Worm (Caenorhabditis elegans): ENCODE results near the gene R02F11.10.
A peak's percentile ranks its signal among the peaks of the same experiment; 100 is the strongest.

The R02F11.10 gene

ce11 chrV:4788823-4789222, at the start of gene R02F11.10:
R02F11.10 (plus strand) TSS chrV:4789123.
- TF ChIP-seq fkh-3 (tag; optimal IDR thresholded peaks at IDR 0.05) (no peak), sdz-38 (tag; optimal IDR thresholded peaks at IDR 0.05) (no peak), aptf-2 (GFP tag; conservative IDR thresholded peaks at IDR 0.05) (no peak), C06A6.2 (GFP tag; conservative IDR thresholded peaks at IDR 0.05) (no peak), let-607 (tag; optimal IDR thresholded peaks at IDR 0.05) (no peak), ztf-18 (tag; optimal IDR thresholded peaks at IDR 0.05) (no peak), madf-6 (GFP tag; IDR thresholded peaks at IDR 0.05) (no peak), K12H6.12 (tag; optimal IDR thresholded peaks at IDR 0.05) (no peak), nhr-80 (tag; optimal IDR thresholded peaks at IDR 0.05) (no peak), snpc-4 (GFP tag; optimal IDR thresholded peaks at IDR 0.05) (no peak), snpc-4 (tag; optimal IDR thresholded peaks at IDR 0.05) (no peak), zfh-2 (GFP tag; conservative IDR thresholded peaks at IDR 0.05) (no peak), hsf-1 (GFP tag; IDR thresholded peaks at IDR 0.05) (no peak), nhr-27 (tag; optimal IDR thresholded peaks at IDR 0.05) (no peak), nfya-1 (tag; optimal IDR thresholded peaks at IDR 0.05; ENCODE audit: borderline replicate concordance, insufficient read depth) (no peak), tbp1 (GFP tag; optimal IDR thresholded peaks at IDR 0.05) (no peak), Y53F4B.3 (GFP tag; IDR thresholded peaks at IDR 0.05) (no peak), Y53G8AR.9 (GFP tag; conservative IDR thresholded peaks at IDR 0.05) (no peak), egrh-3 (GFP tag; IDR thresholded peaks at IDR 0.05) (no peak), hmg-20 (GFP tag; IDR thresholded peaks at IDR 0.05) (no peak), F23B12.7 (tag; optimal IDR thresholded peaks at IDR 0.05; ENCODE audit: insufficient read depth) (no peak)

- TF ChIP-seq hmg-1.2 (GFP tag; IDR thresholded peaks at IDR 0.05) (peak; percentile 51; the same call in 1 of the 2 replicates), K12H6.12 (tag; optimal IDR thresholded peaks at IDR 0.05) (no peak), nhr-80 (tag; optimal IDR thresholded peaks at IDR 0.05) (peak; percentile 16), F37B4.10 (GFP tag; IDR thresholded peaks at IDR 0.05) (no peak)
Measured at ce11 chrV:4742190-4742589, 46.7 kb upstream of the R02F11.10 start, which contains the start of gene ugt-61. ugt-61 (plus strand) TSS chrV:4742422.

DNA sequence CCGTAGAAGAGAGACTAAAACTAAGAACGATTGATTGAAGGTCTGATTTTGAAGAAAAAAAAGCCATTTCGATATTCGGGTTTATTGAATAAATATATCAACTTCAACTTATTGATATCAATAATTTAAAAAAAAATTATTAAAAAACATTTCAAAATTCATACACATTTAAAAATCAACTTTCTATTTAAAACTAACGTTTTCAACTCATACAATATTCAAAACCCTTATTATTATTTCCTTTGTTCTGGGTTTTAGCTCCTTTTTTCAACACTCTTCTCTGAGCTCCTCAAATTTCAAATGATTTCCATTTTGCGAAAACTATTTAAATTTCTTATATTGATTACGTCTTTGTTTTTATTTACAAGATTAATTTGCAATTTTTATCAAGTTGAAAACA, 43.7 kb upstream of the R02F11.10 start, which contains the start of gene C18G1.7:
C18G1.7 (plus strand) TSS at position 301 of the 400 bp plus-strand sequence.
- TF ChIP-seq F23B12.7 (tag; optimal IDR thresholded peaks at IDR 0.05; ENCODE audit: insufficient read depth) (no peak), rec-8 (tag; optimal IDR thresholded peaks at IDR 0.05) (no peak), Y79H2A.3 (GFP tag; conservative IDR thresholded peaks at IDR 0.05) (no peak), attf-6 (GFP tag; IDR thresholded peaks at IDR 0.05) (no peak)

DNA sequence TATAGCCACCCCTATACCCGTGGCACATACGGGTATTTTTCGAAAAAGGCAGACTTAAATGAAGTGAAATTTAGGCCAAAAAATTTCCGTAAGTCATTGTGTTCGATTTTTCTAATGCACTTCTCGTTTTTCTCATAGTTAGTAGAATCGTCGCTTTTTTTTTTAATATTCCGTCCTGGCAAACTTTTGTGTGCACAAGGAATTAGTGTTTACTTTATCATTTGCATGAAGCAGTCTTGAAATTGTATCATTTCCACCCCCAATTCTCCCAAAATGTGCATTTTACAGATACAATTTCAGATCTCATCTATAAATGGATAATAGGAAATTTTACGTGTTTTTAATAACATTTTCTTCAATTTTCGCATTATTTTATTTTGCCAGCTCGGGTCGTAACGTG, 38.6 kb upstream of the R02F11.10 start, which contains the start of gene C18G1.6:
C18G1.6 (plus strand) TSS at position 301 of the 400 bp plus-strand sequence.
- TF ChIP-seq attf-5 (GFP tag; optimal IDR thresholded peaks at IDR 0.05), result no peak
- no peak for TF ChIP-seq mes-4 (tag; optimal IDR thresholded peaks at IDR 0.05)
- TF ChIP-seq sptf-2 (GFP tag; optimal IDR thresholded peaks at IDR 0.05), result no peak
- no peak for TF ChIP-seq T07F8.4 (tag; optimal IDR thresholded peaks at IDR 0.05)
- TF ChIP-seq nhr-179 (tag; optimal IDR thresholded peaks at IDR 0.05), result no peak
- no peak for TF ChIP-seq K11D2.4 (GFP tag; IDR thresholded peaks at IDR 0.05)
- TF ChIP-seq lin-40 (tag; optimal IDR thresholded peaks at IDR 0.05), result no peak
- no peak for TF ChIP-seq mxl-1 (tag; optimal IDR thresholded peaks at IDR 0.05)
- TF ChIP-seq sdz-38 (tag; optimal IDR thresholded peaks at IDR 0.05), result no peak
- no peak for TF ChIP-seq ceh-79 (tag; optimal IDR thresholded peaks at IDR 0.05)
- TF ChIP-seq madf-8 (GFP tag; conservative IDR thresholded peaks at IDR 0.05), result no peak
- no peak for TF ChIP-seq nfya-2 (GFP tag; IDR thresholded peaks at IDR 0.05)
- TF ChIP-seq nhr-120 (GFP tag; IDR thresholded peaks at IDR 0.05), result no peak
